Worm (Caenorhabditis elegans) whole organism, L2 larva: Measurements from ENCODE around the gene Y6D1A.2.

ENCODE experiments used
- mdl-1 ChIP-seq, 2 experiments: fragments of 150-350 bp in 1 of 2; sonication (generic microtip) in 1 of 2; optimal IDR thresholded peaks; 2 replicates each; lab custom pipeline; 2017; ENCODE audit warnings: missing biosample characterization in 2 of 2, missing genetic modification characterization in 2 of 2
- nhr-237 ChIP-seq: fragments of 150-350 bp; optimal IDR thresholded peaks from 2 replicates; lab custom pipeline; 2014; ENCODE audit warnings: missing biosample characterization, missing genetic modification characterization

DNA sequence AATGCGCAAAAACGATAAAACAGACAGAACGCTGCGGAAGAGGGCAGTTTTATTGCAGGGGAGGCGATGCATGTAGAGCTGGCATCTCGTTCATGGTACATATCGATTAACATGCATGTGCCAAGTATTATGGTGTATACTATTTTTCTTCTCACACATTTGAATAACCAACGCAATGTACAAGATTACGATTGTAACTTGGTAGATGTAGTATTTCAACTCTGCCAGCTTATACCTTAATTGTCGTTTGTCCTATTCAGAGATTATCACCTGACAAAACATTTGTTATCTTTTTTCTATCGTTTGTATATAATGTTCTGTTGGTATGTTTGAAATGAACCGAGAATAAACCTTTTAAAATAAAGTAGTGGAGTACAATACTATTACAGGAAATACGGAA, 10.2 kb upstream of the Y6D1A.2 start, which contains the start of gene pes-5:
- no peak for TF ChIP-seq nhr-237 (tag; lab: Kevin White, UChicago)
- TF ChIP-seq mdl-1 (tag; optimal IDR thresholded peaks at IDR 0.05; lab: Kevin White, UChicago) = no peak
